Worm (Caenorhabditis elegans) whole organism, L1 larva: ENCODE results near the gene alh-12.

ENCODE experiments used
- C34B4.2 ChIP-seq: sonication (generic microtip); optimal IDR thresholded peaks from 2 replicates; lab custom pipeline; 2017; ENCODE audit warnings: mild to moderate bottlenecking, missing genetic modification characterization, missing compliant biosample characterization
- F16B12.6 ChIP-seq: fragments of 150-350 bp; optimal IDR thresholded peaks from 2 replicates; lab custom pipeline; 2014; ENCODE audit warnings: missing biosample characterization, missing genetic modification characterization
- Y116A8C.19 ChIP-seq: sonication (generic microtip); optimal IDR thresholded peaks from 2 replicates; lab custom pipeline; 2016; ENCODE audit warnings: missing compliant biosample characterization, missing genetic modification characterization, borderline replicate concordance
- aha-1 ChIP-seq: fragments of 150-350 bp; optimal IDR thresholded peaks from 2 replicates; lab custom pipeline; 2014; ENCODE audit warnings: missing biosample characterization, missing genetic modification characterization
- alr-1 ChIP-seq: fragments of 200-800 bp; sonication (Bioruptor generic); optimal IDR thresholded peaks from 2 replicates; lab custom pipeline; 2018; ENCODE audit warnings: borderline replicate concordance, mild to moderate bottlenecking, missing genetic modification characterization, missing compliant biosample characterization
- aly-2 ChIP-seq: fragments of 150-350 bp; optimal IDR thresholded peaks from 2 replicates; lab custom pipeline; 2014; ENCODE audit warnings: missing biosample characterization, missing genetic modification characterization
- ceh-82 ChIP-seq, 3 experiments: fragments of 150-350 bp in 1 of 3; sonication (generic microtip) in 2 of 3; optimal IDR thresholded peaks; 2 replicates each; lab custom pipeline; 2014 to 2017; ENCODE audit warnings: missing biosample characterization in 3 of 3, missing genetic modification characterization in 3 of 3
- ces-1 ChIP-seq: fragments of 150-350 bp; optimal IDR thresholded peaks from 2 replicates; lab custom pipeline; 2014; ENCODE audit warnings: missing biosample characterization, missing genetic modification reagents, missing genetic modification characterization
- dpl-1 ChIP-seq, 3 experiments: fragments of 150-350 bp in 2 of 3; sonication (generic microtip) in 1 of 3; optimal IDR thresholded peaks; 2 replicates each; lab custom pipeline; 2014 to 2017; ENCODE audit warnings: missing biosample characterization in 3 of 3, missing genetic modification characterization in 3 of 3, missing genetic modification reagents in 3 of 3
- efl-3 ChIP-seq: fragments of 200-800 bp; sonication (Bioruptor generic); optimal IDR thresholded peaks from 2 replicates; lab custom pipeline; 2018; ENCODE audit warnings: mild to moderate bottlenecking, missing genetic modification characterization, missing compliant biosample characterization
- egl-27 ChIP-seq, 2 experiments: fragments of 150-350 bp in 1 of 2; sonication (generic microtip); optimal IDR thresholded peaks; 3 replicates each; lab custom pipeline; 2017 to 2018; ENCODE audit warnings: missing biosample characterization in 2 of 2, missing genetic modification characterization in 2 of 2, missing genetic modification reagents in 2 of 2
- elt-2 ChIP-seq: sonication (generic microtip); optimal IDR thresholded peaks from 2 replicates; lab custom pipeline; 2016; ENCODE audit warnings: missing genetic modification characterization, mild to moderate bottlenecking, inconsistent platforms, missing compliant biosample characterization, missing genetic modification reagents
- fos-1 ChIP-seq: fragments of 150-350 bp; optimal IDR thresholded peaks from 2 replicates; lab custom pipeline; 2014; ENCODE audit warnings: missing biosample characterization, missing genetic modification characterization
- grh-1 ChIP-seq: fragments of 200-800 bp; sonication (Bioruptor generic); IDR thresholded peaks from 2 replicates; pipeline ENCODE4 v1.3.6; 2022; ENCODE audit warnings: missing genetic modification reagents, missing genetic modification characterization, missing compliant biosample characterization
- hpl-2 ChIP-seq: fragments of 150-350 bp; optimal IDR thresholded peaks from 2 replicates; lab custom pipeline; 2014; ENCODE audit warnings: missing biosample characterization, missing genetic modification reagents, missing genetic modification characterization
- jun-1 ChIP-seq: fragments of 150-350 bp; optimal IDR thresholded peaks from 2 replicates; lab custom pipeline; 2014; ENCODE audit warnings: missing biosample characterization, missing genetic modification reagents, missing genetic modification characterization
- lin-13 ChIP-seq: fragments of 150-350 bp; optimal IDR thresholded peaks from 2 replicates; lab custom pipeline; 2014; ENCODE audit warnings: missing biosample characterization, missing genetic modification reagents, missing genetic modification characterization
- lin-14 ChIP-seq: fragments of 200-800 bp; sonication (Bioruptor generic); optimal IDR thresholded peaks from 2 replicates; lab custom pipeline; 2018; ENCODE audit warnings: mild to moderate bottlenecking, missing genetic modification characterization, moderate library complexity, missing compliant biosample characterization
- lin-15B ChIP-seq: fragments of 150-350 bp; sonication (generic microtip); optimal IDR thresholded peaks from 3 replicates; lab custom pipeline; 2014; ENCODE audit warnings: missing biosample characterization, missing genetic modification characterization
- lin-35 ChIP-seq, 2 experiments: fragments of 150-350 bp; optimal IDR thresholded peaks; 2 replicates each; lab custom pipeline; 2014; ENCODE audit warnings: missing biosample characterization in 2 of 2, missing genetic modification characterization in 2 of 2, missing genetic modification reagents in 2 of 2
- lin-39 ChIP-seq: fragments of 150-350 bp; optimal IDR thresholded peaks from 2 replicates; lab custom pipeline; 2014; ENCODE audit warnings: missing biosample characterization, missing genetic modification reagents, missing genetic modification characterization
- lir-3 ChIP-seq: sonication (generic microtip); optimal IDR thresholded peaks from 2 replicates; lab custom pipeline; 2016; ENCODE audit warnings: mild to moderate bottlenecking, missing genetic modification characterization, moderate library complexity, missing compliant biosample characterization; ENCODE audit not compliant: poor library complexity
- lsy-2 ChIP-seq, 2 experiments: fragments of 150-350 bp; optimal IDR thresholded peaks; 2 replicates each; lab custom pipeline; 2014; ENCODE audit warnings: missing biosample characterization in 2 of 2, missing genetic modification characterization in 2 of 2
- mab-9 ChIP-seq: fragments of 200-800 bp; sonication (Bioruptor generic); IDR thresholded peaks from 2 replicates; pipeline ENCODE4 v1.3.6; 2022; ENCODE audit warnings: missing genetic modification reagents, missing genetic modification characterization, missing compliant biosample characterization
- mdl-1 ChIP-seq, 2 experiments: fragments of 150-350 bp; optimal IDR thresholded peaks; 2 replicates each; lab custom pipeline; 2014 to 2017; ENCODE audit warnings: missing biosample characterization in 2 of 2, missing genetic modification characterization in 2 of 2, inconsistent platforms in 1 of 2
- mef-2 ChIP-seq: fragments of 150-350 bp; optimal IDR thresholded peaks from 2 replicates; lab custom pipeline; 2014; ENCODE audit warnings: missing biosample characterization, missing genetic modification characterization
- mep-1 ChIP-seq: fragments of 150-350 bp; optimal IDR thresholded peaks from 2 replicates; lab custom pipeline; 2014; ENCODE audit warnings: missing biosample characterization, missing genetic modification characterization
- nhr-11 ChIP-seq: fragments of 150-350 bp; optimal IDR thresholded peaks from 2 replicates; lab custom pipeline; 2014; ENCODE audit warnings: missing biosample characterization, missing genetic modification characterization
- nhr-12 ChIP-seq: sonication (generic microtip); optimal IDR thresholded peaks from 2 replicates; lab custom pipeline; 2017; ENCODE audit warnings: missing biosample characterization, missing genetic modification characterization
- nhr-19 ChIP-seq: fragments of 200-800 bp; sonication (Bioruptor generic); conservative IDR thresholded peaks from 2 replicates; pipeline ENCODE4 v1.3.6; 2022; ENCODE audit warnings: missing genetic modification characterization, missing compliant biosample characterization
- nhr-20 ChIP-seq: sonication (generic microtip); optimal IDR thresholded peaks from 2 replicates; lab custom pipeline; 2016; ENCODE audit warnings: mild to moderate bottlenecking, missing genetic modification characterization, missing compliant biosample characterization
- nhr-71 ChIP-seq: sonication (generic microtip); optimal IDR thresholded peaks from 2 replicates; lab custom pipeline; 2016; ENCODE audit warnings: mild to moderate bottlenecking, missing genetic modification characterization, moderate library complexity, missing compliant biosample characterization
- nhr-76 ChIP-seq: sonication (generic microtip); optimal IDR thresholded peaks from 2 replicates; lab custom pipeline; 2017; ENCODE audit warnings: missing biosample characterization, missing genetic modification characterization
- nhr-84 ChIP-seq: sonication (generic microtip); optimal IDR thresholded peaks from 2 replicates; lab custom pipeline; 2017; ENCODE audit warnings: missing biosample characterization, missing genetic modification characterization
- nhr-85 ChIP-seq: sonication (generic microtip); peaks from one replicate; lab custom pipeline; 2016; ENCODE audit warnings: missing genetic modification characterization, inconsistent platforms, missing compliant biosample characterization
- nhr-90 ChIP-seq: sonication (generic microtip); optimal IDR thresholded peaks from 2 replicates; lab custom pipeline; 2016; ENCODE audit warnings: mild to moderate bottlenecking, missing genetic modification characterization, missing compliant biosample characterization; ENCODE audit not compliant: poor library complexity
- pax-3 ChIP-seq: fragments of 200-800 bp; sonication (Bioruptor generic); optimal IDR thresholded peaks from 2 replicates; lab custom pipeline; 2018; ENCODE audit warnings: mild to moderate bottlenecking, missing genetic modification characterization, moderate library complexity, missing compliant biosample characterization
- pqm-1 ChIP-seq: sonication (generic microtip); optimal IDR thresholded peaks from 3 replicates; lab custom pipeline; 2017; ENCODE audit warnings: missing biosample characterization, missing genetic modification characterization
- rnt-1 ChIP-seq: sonication (generic microtip); optimal IDR thresholded peaks from 2 replicates; lab custom pipeline; 2016; ENCODE audit warnings: mild to moderate bottlenecking, missing genetic modification characterization, moderate library complexity, missing compliant biosample characterization
- skn-1 ChIP-seq: fragments of 150-350 bp; optimal IDR thresholded peaks from 2 replicates; lab custom pipeline; 2014; ENCODE audit warnings: missing biosample characterization, missing genetic modification characterization
- sox-4 ChIP-seq: sonication (generic microtip); optimal IDR thresholded peaks from 2 replicates; lab custom pipeline; 2016; ENCODE audit warnings: missing genetic modification characterization, missing compliant biosample characterization
- sup-37 ChIP-seq: fragments of 200-800 bp; sonication (Bioruptor generic); optimal IDR thresholded peaks from 2 replicates; lab custom pipeline; 2018; ENCODE audit warnings: mild to moderate bottlenecking, missing genetic modification characterization, missing compliant biosample characterization
- swsn-7 ChIP-seq: sonication (generic microtip); optimal IDR thresholded peaks from 2 replicates; lab custom pipeline; 2016; ENCODE audit warnings: missing genetic modification characterization, missing compliant biosample characterization
- tbx-2 ChIP-seq: sonication (generic microtip); optimal IDR thresholded peaks from 2 replicates; lab custom pipeline; 2016; ENCODE audit warnings: missing genetic modification characterization, missing compliant biosample characterization
- unc-86 ChIP-seq: sonication (generic microtip); optimal IDR thresholded peaks from 2 replicates; lab custom pipeline; 2016; ENCODE audit warnings: missing genetic modification characterization, missing compliant biosample characterization
- unc-98 ChIP-seq: fragments of 200-800 bp; sonication (Bioruptor generic); IDR thresholded peaks from 2 replicates; pipeline ENCODE4 v1.3.6; 2022; ENCODE audit warnings: missing genetic modification characterization, missing compliant biosample characterization
- zip-4 ChIP-seq: fragments of 200-800 bp; sonication (Bioruptor generic); optimal IDR thresholded peaks from 2 replicates; lab custom pipeline; 2018; ENCODE audit warnings: mild to moderate bottlenecking, missing genetic modification characterization, moderate library complexity, missing compliant biosample characterization

Gene alh-12

DNA sequence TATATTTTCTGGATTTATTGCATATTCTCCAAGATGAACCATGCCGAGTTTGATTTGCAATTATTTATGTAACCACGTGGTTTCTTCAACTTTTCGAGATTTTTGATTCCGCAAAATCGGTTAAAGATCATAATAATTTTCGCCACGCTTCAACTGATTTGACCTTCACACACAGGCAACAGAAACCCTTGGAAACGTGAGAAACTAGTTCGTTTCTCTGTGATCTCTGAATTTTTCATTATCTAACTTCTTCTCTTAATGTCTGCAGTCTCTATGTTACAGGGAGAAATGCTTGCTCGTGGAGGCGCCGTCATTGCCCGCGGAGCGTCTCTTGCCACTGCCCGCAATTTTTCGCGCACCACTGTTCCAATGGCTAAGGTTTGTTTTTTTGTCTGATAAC is 11.5 kb downstream of the alh-12 start, which contains the start of gene fum-1 (continued):
- TF ChIP-seq nhr-71 (peak; percentile 64), lir-3 (tag; lab: Kevin White, UChicago) (no peak), ceh-82 (tag; optimal IDR thresholded peaks at IDR 0.05; lab: Kevin White, UChicago) (peak in 2 of 3 experiments; percentile 20 to 24), mdl-1 (tag; optimal IDR thresholded peaks at IDR 0.05; lab: Kevin White, UChicago) (peak in 1 of 2 experiments; percentile 77), alr-1 (tag; lab: Kevin White, UChicago) (no peak), zip-4 (GFP tag; lab: Kevin White, UChicago) (no peak), lin-13 (peak; percentile 9), mef-2 (tag; lab: Kevin White, UChicago) (no peak), hpl-2 (GFP tag; lab: Kevin White, UChicago) (no peak), swsn-7 (tag; lab: Kevin White, UChicago) (peak; percentile 7), Y116A8C.19 (tag; lab: Kevin White, UChicago) (no peak), lsy-2 (tag; optimal IDR thresholded peaks at IDR 0.05; lab: Kevin White, UChicago) (peak; percentile 36 to 67), unc-98 (GFP tag; lab: Robert Waterston, UW) (no peak), aly-2 (no peak), unc-86 (tag; lab: Kevin White, UChicago) (no peak), rnt-1 (tag; lab: Kevin White, UChicago) (peak; percentile 48), skn-1 (tag; lab: Kevin White, UChicago) (no peak), sox-4 (tag; lab: Kevin White, UChicago) (no peak), nhr-84 (tag; lab: Kevin White, UChicago) (no peak), lin-15B (no peak), lin-39 (tag; lab: Kevin White, UChicago) (peak; percentile 8), pqm-1 (tag; lab: Kevin White, UChicago) (no peak), fos-1 (peak; percentile 7), nhr-11 (tag; lab: Kevin White, UChicago) (no peak), mab-9 (no peak), sup-37 (GFP tag; lab: Kevin White, UChicago) (no peak), nhr-85 (tag; lab: Kevin White, UChicago) (peak; percentile 91), C34B4.2 (tag; lab: Kevin White, UChicago) (no peak), dpl-1 (GFP tag; optimal IDR thresholded peaks at IDR 0.05; lab: Kevin White, UChicago) (peak; percentile 14 to 47 (median 31)), mep-1 (tag; lab: Kevin White, UChicago) (peak; percentile 62), elt-2 (tag; lab: Kevin White, UChicago) (peak; percentile 10), lin-14 (GFP tag; lab: Kevin White, UChicago) (peak; percentile 84), nhr-12 (no peak), nhr-76 (tag; lab: Kevin White, UChicago) (no peak), jun-1 (tag; lab: Kevin White, UChicago) (no peak), aha-1 (tag; lab: Kevin White, UChicago) (no peak), grh-1 (GFP tag; lab: Robert Waterston, UW) (peak; percentile 74), lin-35 (GFP tag; optimal IDR thresholded peaks at IDR 0.05; lab: Kevin White, UChicago) (peak; percentile 28 to 69), efl-3 (GFP tag; lab: Kevin White, UChicago) (no peak), egl-27 (tag; optimal IDR thresholded peaks at IDR 0.05; lab: Kevin White, UChicago) (no peak), nhr-19 (peak; percentile 37), ces-1 (GFP tag; lab: Kevin White, UChicago) (no peak), tbx-2 (tag; lab: Kevin White, UChicago) (peak; percentile 32), nhr-20 (tag; lab: Kevin White, UChicago) (peak; percentile 56), F16B12.6 (tag; lab: Kevin White, UChicago) (peak; percentile 14), nhr-90 (peak; percentile 47), pax-3 (tag; lab: Kevin White, UChicago) (no peak)
